Fruit fly (Drosophila melanogaster): ENCODE results near the gene mbm.

The mbm gene

DNA sequence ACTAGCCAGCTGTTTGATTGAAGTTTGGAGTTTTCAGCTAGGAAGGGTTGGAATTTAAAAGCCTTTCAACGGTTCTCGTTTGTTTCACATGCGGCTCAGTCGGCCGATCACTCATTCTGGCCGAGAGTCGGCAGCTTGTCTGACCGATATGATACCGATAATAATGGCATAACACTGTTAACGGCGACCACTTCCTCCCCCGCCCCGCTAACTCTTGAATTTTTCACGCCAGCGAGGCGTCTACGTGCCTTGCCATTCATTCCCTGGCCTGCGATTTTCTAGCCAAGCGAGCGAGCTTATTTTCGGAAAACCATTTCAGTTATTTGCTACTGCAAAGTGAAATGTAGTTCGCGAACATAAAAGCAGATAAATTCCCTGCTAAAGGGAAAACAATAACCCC is 26.5 kb upstream of the mbm start:
- no peak for TF ChIP-seq CG17801 (GFP tag; optimal IDR thresholded peaks at IDR 0.05; ENCODE audit: partially characterized antibody)

DNA sequence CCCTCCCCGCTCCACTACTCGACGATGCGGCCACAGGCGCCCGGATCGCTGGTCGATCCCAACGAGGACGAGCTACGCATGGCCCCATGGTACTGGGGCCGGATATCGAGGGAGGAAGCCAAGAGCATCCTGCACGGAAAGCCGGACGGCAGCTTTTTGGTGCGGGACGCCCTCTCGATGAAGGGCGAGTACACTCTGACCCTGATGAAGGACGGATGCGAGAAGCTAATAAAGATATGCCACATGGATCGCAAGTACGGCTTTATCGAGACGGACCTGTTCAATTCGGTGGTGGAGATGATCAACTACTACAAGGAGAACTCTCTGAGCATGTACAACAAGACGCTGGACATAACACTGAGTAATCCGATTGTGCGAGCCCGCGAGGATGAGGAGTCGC is 25.5 kb upstream of the mbm start:
- no peak for TF ChIP-seq CG17801 (GFP tag; optimal IDR thresholded peaks at IDR 0.05; ENCODE audit: partially characterized antibody)

DNA sequence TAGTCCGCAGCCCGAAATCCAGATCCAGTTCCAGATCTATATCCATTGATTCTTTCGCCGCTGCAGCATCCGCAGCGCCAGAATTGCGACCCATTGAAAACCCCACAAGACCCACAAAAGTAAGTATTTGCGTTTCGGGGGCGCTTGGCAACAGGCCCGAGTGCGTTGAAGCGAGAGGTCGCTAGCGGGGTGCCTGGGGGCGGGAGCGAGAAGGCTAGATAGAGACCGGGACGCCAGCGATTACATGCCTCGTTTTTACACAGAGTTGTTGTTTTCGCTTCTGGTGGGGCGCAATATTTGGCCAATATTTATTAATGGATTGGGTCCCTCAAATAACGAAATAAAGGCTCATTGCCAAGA is 24.8 kb upstream of the mbm start:
- no peak for TF ChIP-seq CG17801 (GFP tag; optimal IDR thresholded peaks at IDR 0.05; ENCODE audit: partially characterized antibody)

DNA sequence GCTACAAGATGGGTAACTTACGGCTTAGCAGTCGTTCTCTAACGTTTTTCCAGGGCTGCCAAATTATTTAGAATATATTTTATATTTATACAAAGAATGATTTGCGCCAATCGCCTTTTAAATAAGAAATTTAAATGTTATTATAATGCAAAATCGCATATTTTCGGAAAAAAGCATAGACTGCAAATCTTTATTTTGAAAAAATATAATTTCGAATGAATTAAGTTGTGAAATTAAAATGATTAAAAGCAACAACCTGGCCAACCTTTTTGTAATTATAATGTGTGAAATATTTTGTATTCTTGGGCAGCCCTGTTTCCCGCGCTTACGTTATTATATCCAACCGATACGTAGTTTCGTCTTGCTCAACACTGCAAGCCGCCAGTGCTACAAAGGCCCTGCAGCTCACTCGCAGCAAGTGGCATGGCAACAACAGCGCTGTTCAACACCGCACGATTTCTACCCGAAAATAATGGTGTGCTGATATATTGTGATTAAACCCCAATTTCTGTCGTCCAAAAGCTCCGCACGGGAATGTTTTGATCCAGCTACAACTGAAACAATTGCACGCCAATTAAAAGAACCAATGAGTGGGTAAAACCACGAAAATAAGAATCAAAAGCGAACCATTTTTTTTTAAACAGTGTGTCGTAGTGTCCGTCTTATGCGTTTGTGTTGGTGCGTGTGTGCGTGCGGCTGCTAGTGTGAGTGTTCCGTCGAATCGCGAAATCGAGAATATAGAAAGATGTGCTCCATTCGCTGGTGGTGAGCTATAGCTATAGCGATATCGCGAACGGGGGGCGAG is 24.2 kb upstream of the mbm start, which contains the start of gene Pi3K21B:
TSS of gene Pi3K21B (plus strand) at position 401 of the 805 bp plus-strand sequence.
- TF ChIP-seq CG17801 (GFP tag; optimal IDR thresholded peaks at IDR 0.05; ENCODE audit: partially characterized antibody) = peak; percentile 81

DNA sequence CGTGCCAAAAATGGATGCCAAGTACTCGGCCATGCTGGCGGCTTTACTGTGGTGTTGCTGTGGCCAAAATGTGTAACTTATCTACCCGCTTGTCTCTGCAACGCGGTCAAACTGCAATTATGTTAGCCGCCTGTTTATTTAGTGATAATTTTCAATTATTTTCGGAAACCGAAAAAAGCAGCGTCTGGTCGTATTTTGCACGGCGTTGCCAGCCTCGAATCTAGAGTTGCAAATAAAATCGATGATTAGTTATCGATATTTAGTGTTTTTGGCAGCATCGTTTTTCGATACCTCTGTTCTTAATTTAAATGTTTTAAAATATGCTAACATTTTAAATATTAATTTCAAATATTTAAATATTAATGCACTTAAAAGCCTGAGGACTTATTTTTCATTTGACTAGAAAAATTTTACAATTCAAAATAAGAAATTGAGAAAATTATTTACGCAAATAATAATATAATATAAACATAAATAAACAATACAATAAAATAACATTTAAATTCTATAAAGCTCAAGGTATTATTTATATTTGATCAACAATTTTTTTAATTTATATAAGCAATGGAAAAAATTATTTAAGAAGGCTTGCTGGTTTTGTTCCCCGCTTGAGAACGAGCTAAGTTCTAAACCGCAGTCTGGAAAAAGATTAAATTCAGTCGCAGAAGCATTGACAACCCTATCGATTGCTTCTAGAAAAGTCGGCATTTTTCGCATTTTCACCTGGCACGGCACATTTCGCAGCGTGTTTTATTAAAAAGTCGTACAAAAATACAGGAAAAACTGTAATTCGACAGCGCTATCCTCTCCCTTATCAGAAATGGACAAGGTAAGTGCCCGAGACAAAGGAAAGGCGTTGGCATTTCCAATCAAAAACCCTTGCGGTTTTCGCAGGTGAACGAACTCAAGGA is 21.2 kb upstream of the mbm start, which contains the start of the genes U2af38 and Stip1:
TSS of gene U2af38 (minus strand) at position 230 of the 911 bp plus-strand sequence.
TSS of gene Stip1 (plus strand) at position 671 of the 911 bp plus-strand sequence.
- TF ChIP-seq CG17801 (GFP tag; optimal IDR thresholded peaks at IDR 0.05; ENCODE audit: partially characterized antibody) = no peak

DNA sequence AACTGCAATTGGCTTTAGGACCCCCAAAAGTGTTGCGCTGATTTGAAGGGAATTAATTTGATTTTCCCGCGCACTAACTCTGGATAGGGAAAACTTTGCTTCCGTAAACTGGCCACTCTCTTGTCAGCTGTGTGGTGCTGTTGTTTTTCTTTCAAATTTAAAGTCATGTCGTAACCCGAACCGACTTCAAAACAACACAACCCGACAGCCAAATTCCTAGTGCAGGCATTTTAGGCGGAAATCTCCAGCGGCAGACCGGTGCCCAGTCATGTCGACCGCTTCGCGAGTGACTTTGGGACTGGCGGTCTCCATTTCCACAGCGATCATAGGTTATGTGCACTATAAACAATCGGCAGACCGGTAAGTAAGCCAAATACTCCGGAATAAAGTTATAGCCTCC is 18.8 kb upstream of the mbm start, which contains the start of gene CG11562:
TSS of gene CG11562 (plus strand) at position 119 of the 400 bp plus-strand sequence.
- peak; percentile 2 for TF ChIP-seq CG17801 (GFP tag; optimal IDR thresholded peaks at IDR 0.05; ENCODE audit: partially characterized antibody)

DNA sequence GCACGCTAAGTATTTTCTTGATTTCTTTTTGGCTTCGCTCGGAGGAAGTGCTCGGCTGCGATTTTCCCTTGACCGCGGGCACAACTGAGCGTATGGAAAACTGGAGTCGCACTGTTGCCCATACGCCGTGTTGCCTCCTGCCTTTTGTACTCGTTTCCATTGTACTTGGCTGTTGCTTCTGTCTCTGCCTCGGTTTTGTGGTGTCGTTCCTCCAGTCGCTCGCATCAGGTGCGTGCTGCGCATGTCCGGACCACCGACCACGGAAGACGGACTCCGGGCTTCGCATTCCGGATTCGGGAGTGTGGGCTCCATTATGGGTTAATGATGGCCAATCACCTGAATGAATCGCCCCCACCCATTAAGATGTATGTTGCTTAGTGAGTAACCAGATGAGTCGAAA is 18.1 kb upstream of the mbm start, which contains the start of gene CG3625:
TSS of gene CG3625 (minus strand) at position 139 of the 400 bp plus-strand sequence.
- no peak for TF ChIP-seq CG17801 (GFP tag; optimal IDR thresholded peaks at IDR 0.05; ENCODE audit: partially characterized antibody)

DNA sequence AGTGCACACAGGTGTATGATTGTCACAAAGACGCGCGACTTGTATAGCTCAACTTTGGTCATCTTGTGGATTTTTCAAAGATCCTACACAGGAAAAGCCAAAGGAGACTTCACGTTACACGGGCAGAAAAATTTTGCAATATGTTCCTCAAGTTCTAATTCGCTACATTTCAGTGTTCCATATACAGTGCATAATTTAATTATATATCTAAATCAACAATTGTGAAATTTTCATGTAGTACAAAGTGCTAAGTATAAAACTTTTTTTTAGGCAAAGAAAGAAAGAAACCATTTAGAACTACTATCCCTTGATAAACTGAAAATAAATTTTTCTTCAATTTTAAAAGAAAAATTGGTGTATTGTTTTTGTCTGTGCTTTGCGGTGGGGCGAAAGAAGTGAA is 17.4 kb upstream of the mbm start:
- TF ChIP-seq CG17801 (GFP tag; optimal IDR thresholded peaks at IDR 0.05; ENCODE audit: partially characterized antibody) = no peak

DNA sequence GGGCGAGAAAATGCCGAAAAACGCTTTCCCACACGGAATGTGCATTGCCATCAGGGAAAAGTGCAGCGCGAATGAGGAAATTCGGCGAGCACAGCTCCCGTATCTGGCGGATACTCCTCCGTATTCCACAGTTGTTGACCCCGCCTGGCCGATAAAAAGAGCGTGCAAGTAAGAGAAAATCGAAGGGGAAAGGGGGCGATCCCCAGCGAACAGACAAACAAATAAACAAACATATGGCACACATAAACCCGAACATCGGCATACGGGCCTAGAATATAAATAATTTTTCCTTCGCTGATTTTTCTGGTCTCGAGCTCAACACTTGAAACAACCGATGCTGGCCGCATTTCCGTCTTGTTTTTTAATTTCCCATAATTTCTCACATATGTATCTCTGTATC is 16.9 kb upstream of the mbm start:
- no peak for TF ChIP-seq CG17801 (GFP tag; optimal IDR thresholded peaks at IDR 0.05; ENCODE audit: partially characterized antibody)

DNA sequence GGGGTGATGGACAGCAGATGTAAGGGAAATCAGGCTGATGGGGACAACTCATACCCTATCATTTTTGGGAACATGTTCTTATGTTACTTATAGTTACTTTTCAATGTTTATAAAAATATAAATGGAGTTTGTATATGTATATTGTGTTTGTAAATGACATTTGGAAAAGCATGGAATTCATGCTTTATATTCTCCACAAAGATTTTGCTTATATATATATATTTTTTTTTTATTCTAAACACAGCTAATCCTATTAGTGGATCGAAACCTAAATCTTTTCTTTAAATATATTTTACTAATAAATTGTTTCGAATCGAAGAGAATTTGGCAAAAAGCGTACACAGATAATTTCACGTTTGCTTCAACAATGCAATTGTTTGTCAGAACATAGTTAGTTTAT is 15.5 kb upstream of the mbm start, which contains the start of gene Amnionless:
TSS of gene Amnionless (minus strand) at position 101 of the 400 bp plus-strand sequence.
- TF ChIP-seq CG17801 (GFP tag; optimal IDR thresholded peaks at IDR 0.05; ENCODE audit: partially characterized antibody) = no peak

DNA sequence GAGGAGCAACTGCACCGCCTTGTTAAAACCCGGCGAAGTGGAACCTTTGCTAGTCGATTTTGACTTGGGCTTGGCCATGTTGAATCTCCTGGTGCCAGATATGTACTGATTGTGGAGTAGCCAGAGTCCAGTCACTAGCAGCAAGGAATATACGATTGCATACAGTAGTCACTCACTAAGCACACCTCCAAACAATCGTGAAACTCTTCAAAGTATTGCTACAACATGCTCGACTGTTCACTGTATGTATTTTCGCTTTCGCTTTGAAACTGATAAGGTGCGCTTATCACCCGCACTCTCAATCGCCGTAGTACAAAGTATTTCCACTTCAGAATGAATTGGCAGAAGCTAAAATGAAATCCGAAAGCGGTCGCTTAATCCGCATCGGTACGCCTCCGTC is 12.9 kb upstream of the mbm start:
- peak; percentile 33 for TF ChIP-seq CG17801 (GFP tag; optimal IDR thresholded peaks at IDR 0.05; ENCODE audit: partially characterized antibody)

DNA sequence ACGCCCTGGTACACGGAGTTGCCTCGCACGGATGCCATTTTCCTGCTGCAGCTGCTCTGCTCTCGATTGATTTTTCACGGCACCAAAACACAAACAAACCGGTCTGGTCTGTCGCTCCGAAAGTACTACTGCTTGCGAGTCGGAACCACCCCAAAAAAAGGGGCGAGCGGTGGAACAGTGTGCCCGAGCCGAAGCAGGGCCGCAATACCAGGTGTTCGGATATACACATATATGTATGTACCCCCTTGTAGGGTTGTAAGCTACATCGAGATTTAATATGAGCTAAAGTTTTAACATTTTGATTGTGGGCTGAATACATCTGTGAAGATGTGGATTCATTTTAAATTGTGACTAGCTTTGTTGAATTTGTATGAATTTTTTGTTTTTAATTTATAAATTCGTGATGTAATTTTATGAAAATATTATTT is 12.1 kb upstream of the mbm start:
- no peak for TF ChIP-seq CG17801 (GFP tag; optimal IDR thresholded peaks at IDR 0.05; ENCODE audit: partially characterized antibody)

DNA sequence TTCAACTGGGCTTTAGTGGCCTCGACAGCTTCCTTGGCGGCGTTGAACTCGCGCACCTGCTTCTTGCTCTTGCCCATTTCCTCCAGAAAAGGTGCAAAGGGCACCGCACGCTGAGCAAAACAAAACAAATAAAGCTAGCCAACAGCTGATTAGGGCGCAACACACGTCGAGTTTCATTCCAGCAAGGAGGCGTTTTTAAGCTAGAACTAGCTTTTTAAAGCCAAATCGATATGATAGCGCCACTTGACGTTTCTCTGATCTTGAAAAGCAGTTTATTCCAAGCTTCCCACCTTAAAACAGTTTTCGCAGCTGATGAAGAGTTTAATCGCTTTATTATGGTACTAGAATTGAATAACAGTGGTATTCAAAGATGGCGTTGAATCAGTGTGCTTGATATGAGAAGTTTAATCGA is 9.6 kb upstream of the mbm start, which contains the start of gene CG11601:
TSS of gene CG11601 (minus strand) at position 199 of the 412 bp plus-strand sequence.
- TF ChIP-seq CG17801 (GFP tag; optimal IDR thresholded peaks at IDR 0.05; ENCODE audit: partially characterized antibody) = peak; percentile 59

DNA sequence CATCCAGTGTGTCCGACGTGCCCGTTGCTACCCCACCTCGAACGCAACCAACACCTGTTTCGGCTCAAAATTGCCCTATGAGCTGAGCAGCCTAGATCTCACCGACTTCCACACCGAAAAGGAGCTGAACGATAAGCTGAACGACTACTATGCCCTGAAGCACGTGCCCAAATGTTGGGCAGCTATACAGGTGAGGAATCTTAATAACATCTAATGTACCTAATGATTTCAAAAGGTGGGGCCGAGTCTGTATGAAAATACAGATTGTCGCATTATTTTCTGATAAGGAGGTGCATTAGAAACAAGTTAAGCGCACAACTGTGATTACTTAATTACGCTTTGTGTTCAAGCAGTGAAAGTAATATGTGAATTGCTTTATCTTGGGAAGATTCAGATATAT is 4.6 kb upstream of the mbm start, which contains the start of gene CG17078:
TSS of gene CG17078 (minus strand) at position 101 of the 400 bp plus-strand sequence.
- no peak for TF ChIP-seq CG17801 (GFP tag; optimal IDR thresholded peaks at IDR 0.05; ENCODE audit: partially characterized antibody)

DNA sequence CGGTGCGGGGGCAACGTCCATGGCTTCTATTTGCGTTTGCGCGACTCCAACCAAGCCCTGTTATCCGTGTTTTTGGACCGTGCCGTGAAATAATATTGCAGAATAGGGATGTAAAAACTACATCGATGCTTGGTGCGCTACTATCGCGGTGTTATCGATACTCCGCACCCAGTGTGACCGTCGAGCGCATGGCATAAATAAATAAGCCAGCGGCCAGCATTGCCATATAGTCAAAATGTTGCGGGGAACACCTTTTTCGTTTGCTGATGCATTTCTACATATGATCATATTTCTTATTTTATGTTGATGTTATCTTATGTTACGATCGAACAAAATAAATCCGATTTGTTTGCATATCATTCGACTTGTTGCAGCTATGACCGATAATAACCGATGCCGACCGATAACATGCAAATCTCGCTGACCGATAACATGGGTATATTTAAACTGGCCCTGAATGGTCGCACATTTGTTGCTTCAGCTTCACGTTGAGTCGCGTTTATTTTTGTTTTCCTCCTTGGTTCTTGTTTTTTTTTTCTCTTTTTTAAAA is 3.7 kb upstream of the mbm start, which contains the start of gene smo:
TSS of gene smo (plus strand) at position 461 of the 550 bp plus-strand sequence.
- TF ChIP-seq CG17801 (GFP tag; optimal IDR thresholded peaks at IDR 0.05; ENCODE audit: partially characterized antibody) = no peak

Data from ovary, adult (tissue).